Fruit fly (Drosophila melanogaster): Measurements from ENCODE around the gene AOX3.

Gene AOX3

DNA sequence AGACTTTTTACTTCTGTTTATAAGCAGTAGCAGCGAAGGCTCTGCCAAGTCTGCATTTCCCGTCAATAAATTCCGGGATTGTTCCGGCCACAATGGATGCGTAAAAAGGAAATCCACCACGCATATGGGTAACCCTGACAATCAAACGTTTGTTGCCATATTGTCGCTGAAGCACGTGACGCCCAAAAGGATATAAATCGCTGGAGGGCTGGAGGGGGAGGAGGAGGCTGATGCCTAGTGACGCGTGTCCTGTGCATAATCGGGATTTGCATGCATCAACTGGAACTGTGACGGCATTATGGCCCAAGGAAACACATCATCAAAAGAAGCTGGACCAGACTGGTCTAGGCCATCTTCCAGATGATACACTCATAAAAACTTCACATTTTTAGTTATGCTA, 34.8 kb downstream of the AOX3 start:
- TF ChIP-seq ttk (optimal IDR thresholded peaks at IDR 0.05) (no peak), psq (optimal IDR thresholded peaks at IDR 0.05) (no peak), Myc (optimal IDR thresholded peaks at IDR 0.05) (no peak), h (optimal IDR thresholded peaks at IDR 0.05) (no peak), Sin3A (optimal IDR thresholded peaks at IDR 0.05) (no peak), insv (optimal IDR thresholded peaks at IDR 0.05) (no peak)

DNA sequence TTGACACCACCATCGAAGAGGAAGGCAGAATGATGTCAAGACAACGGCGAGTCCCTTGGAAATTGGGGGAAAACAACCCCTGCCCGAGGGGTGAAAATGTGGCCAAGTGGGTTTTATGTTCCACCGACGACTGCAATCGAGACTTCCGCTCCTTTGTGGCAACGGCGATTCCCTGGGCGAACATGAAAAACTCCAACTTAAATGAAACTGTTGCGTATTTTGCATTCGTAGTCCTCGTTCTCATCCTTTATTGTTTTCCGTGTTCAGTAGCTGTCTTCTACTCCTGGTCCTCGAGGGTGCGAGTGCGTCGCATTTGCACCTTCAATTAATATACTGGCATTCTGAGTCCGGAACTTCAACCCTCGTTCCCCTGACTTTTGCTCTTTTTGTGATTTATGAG, 35.7 kb downstream of the AOX3 start:
- TF ChIP-seq insv (optimal IDR thresholded peaks at IDR 0.05) (no peak), Myc (optimal IDR thresholded peaks at IDR 0.05) (no peak), psq (optimal IDR thresholded peaks at IDR 0.05) (no peak), ttk (optimal IDR thresholded peaks at IDR 0.05) (no peak), Sin3A (optimal IDR thresholded peaks at IDR 0.05) (no peak), h (optimal IDR thresholded peaks at IDR 0.05) (no peak)

- TF ChIP-seq insv (optimal IDR thresholded peaks at IDR 0.05), result no peak
- TF ChIP-seq Sin3A (optimal IDR thresholded peaks at IDR 0.05), result no peak
These were observed 38.2 kb downstream of the AOX3 start, which contains the start of gene CG44013 for dm6 chr3R:15509817-15510216. CG44013 (minus strand) TSS chr3R:15509917.

dm6 chr3R:15508631-15509030, 39.4 kb downstream of the AOX3 start, which contains the start of gene CG44014:
CG44014 (minus strand) TSS chr3R:15508886.
- no peak for TF ChIP-seq Myc (optimal IDR thresholded peaks at IDR 0.05)
- TF ChIP-seq Sin3A (optimal IDR thresholded peaks at IDR 0.05), result no peak
- no peak for TF ChIP-seq h (optimal IDR thresholded peaks at IDR 0.05)
- TF ChIP-seq ttk (optimal IDR thresholded peaks at IDR 0.05), result no peak
- no peak for TF ChIP-seq insv (optimal IDR thresholded peaks at IDR 0.05)
- TF ChIP-seq psq (optimal IDR thresholded peaks at IDR 0.05), result no peak

DNA sequence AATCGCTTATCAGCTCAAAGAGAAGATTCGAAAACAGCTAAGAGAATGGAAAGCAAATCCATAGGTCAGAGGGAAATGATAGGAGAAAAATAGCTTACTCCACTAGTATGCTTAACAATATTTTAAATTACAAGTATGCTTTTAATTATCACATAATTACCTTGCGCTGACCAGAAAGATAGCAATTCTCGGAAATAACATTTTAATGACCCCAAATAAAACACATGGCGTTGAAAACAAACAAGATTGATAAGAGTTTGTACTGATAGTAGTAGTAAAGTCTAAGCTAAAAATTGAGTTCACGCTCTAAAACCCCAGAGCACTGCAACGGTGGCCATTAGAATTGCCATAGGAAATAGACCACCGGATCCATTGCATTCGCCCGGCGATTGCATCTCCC, 40.2 kb downstream of the AOX3 start:
- TF ChIP-seq psq (optimal IDR thresholded peaks at IDR 0.05) (no peak), ttk (optimal IDR thresholded peaks at IDR 0.05) (no peak), insv (optimal IDR thresholded peaks at IDR 0.05) (no peak), Myc (optimal IDR thresholded peaks at IDR 0.05) (no peak), Sin3A (optimal IDR thresholded peaks at IDR 0.05) (no peak), h (optimal IDR thresholded peaks at IDR 0.05) (no peak)

- TF ChIP-seq h (optimal IDR thresholded peaks at IDR 0.05), result no peak
- TF ChIP-seq ttk (optimal IDR thresholded peaks at IDR 0.05), result no peak
- no peak for TF ChIP-seq psq (optimal IDR thresholded peaks at IDR 0.05)
- no peak for TF ChIP-seq Myc (optimal IDR thresholded peaks at IDR 0.05)
- no peak for TF ChIP-seq insv (optimal IDR thresholded peaks at IDR 0.05)
- no peak for TF ChIP-seq Sin3A (optimal IDR thresholded peaks at IDR 0.05)
These were observed 53.7 kb downstream of the AOX3 start, which contains the start of gene maca for dm6 chr3R:15494302-15494701. maca (plus strand) TSS chr3R:15494602.

DNA sequence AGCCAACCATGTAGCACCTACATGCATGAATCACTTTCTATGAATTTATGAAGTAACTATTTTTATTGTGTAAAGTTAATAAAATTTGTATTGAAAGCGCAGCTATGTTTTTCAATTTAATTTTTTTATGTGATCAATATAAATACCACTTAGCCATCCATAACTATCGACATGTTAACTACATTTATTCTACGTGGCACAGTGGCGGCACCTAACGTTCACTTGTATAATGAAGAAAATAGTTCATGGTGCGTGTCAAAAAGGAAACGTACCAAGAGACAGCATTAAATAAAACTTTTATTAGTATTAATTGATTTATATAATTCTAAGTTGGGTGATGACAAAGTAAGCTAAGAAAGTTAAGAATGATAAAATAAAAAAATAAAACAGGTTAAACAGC, 54.8 kb downstream of the AOX3 start:
- TF ChIP-seq Myc (optimal IDR thresholded peaks at IDR 0.05) (no peak), insv (optimal IDR thresholded peaks at IDR 0.05) (no peak), h (optimal IDR thresholded peaks at IDR 0.05) (no peak), Sin3A (optimal IDR thresholded peaks at IDR 0.05) (no peak), psq (optimal IDR thresholded peaks at IDR 0.05) (no peak), ttk (optimal IDR thresholded peaks at IDR 0.05) (no peak)
